Fruit fly (Drosophila melanogaster) S2 (cell line): Measurements from ENCODE around the gene nst.
A peak's percentile ranks its signal among the peaks of the same experiment; 100 is the strongest.

ENCODE experiments used
- CG8478 ChIP-seq: fragments of >200 bp; optimal IDR thresholded peaks from 2 replicates; lab custom pipeline; 2018
- CTCF ChIP-seq, 2 experiments: fragments of >200 bp; optimal IDR thresholded peaks; 2 replicates each; lab custom pipeline; 2018

- TF ChIP-seq CTCF (optimal IDR thresholded peaks at IDR 0.05; lab: Kevin White, UChicago): peak in 1 of 2 experiments; percentile 39
- no peak for TF ChIP-seq CG8478 (lab: Kevin White, UChicago)
Observed at dm6 chr3L:12572366-12572765, 42.4 kb upstream of the nst start, which contains the start of gene sowah.
